Fruit fly (Drosophila melanogaster): ENCODE results near the gene Vps33B.

- TF ChIP-seq CG8301 (tag; optimal IDR thresholded peaks at IDR 0.05) (peak; percentile 95), CG15710 (tag; optimal IDR thresholded peaks at IDR 0.05) (peak; percentile 95), CG8159 (tag; optimal IDR thresholded peaks at IDR 0.05) (peak; percentile 95), D1 (tag; optimal IDR thresholded peaks at IDR 0.05) (no peak), gl (tag; optimal IDR thresholded peaks at IDR 0.05) (peak; percentile 89), EcR (GFP tag; optimal IDR thresholded peaks at IDR 0.05) (no peak), Snoo (tag; optimal IDR thresholded peaks at IDR 0.05) (peak; percentile 96), CG14655 (GFP tag; optimal IDR thresholded peaks at IDR 0.05) (peak; percentile 97), fd96Ca (GFP tag; IDR thresholded peaks at IDR 0.05) (peak; percentile 96), CG10348 (GFP tag; IDR thresholded peaks at IDR 0.05) (peak; percentile 73), CG17806 (tag; optimal IDR thresholded peaks at IDR 0.05) (peak; percentile 92), CG32121 (GFP tag; IDR thresholded peaks at IDR 0.05) (peak; percentile 94)
Observed at dm6 chr3R:25472635-25473552, at the start of gene Vps33B, which contains the start of gene Fur1.

All from whole organism, pupa.